Worm (Caenorhabditis elegans): ENCODE data around the gene Y40H4A.2.

DNA sequence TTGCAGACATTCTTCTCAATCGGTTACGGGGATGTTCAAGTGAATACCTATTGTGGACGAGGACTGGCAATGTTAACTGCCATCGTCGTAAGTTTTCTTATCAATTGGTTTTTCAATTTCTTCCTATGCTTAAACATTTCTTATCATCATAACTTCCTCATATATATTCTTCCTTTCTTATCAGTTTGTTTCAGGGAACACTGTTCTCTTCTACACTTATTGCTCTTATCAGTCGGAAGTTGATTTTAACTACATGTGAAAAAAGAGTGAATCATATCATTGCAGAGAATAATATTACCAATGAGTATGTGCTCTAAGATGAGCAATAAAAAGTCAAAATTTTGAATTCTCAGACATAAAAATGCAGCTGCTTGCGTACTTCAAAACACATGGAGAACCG is 43.1 kb downstream of the Y40H4A.2 start:
- TF ChIP-seq lin-39 (tag; optimal IDR thresholded peaks at IDR 0.05) (no peak), R02D3.7 (tag; optimal IDR thresholded peaks at IDR 0.05) (no peak), nhr-237 (tag; optimal IDR thresholded peaks at IDR 0.05) (no peak), unc-62 (GFP tag; optimal IDR thresholded peaks at IDR 0.05) (no peak), fkh-10 (GFP tag; optimal IDR thresholded peaks at IDR 0.05) (no peak), egl-27 (tag; optimal IDR thresholded peaks at IDR 0.05) (no peak)
